Fruit fly (Drosophila melanogaster) whole organism, embryonic: Measurements from ENCODE around the gene AstCC.

Experiments used
- Ada2b ChIP-seq: fragments of 200-800 bp; sonication (Bioruptor generic); IDR thresholded peaks from 2 replicates; pipeline ENCODE4 v1.3.6; 2022; ENCODE audit warnings: missing biosample characterization, missing genetic modification characterization
- Blimp-1 ChIP-seq: fragments of 200-800 bp; sonication (Bioruptor generic); optimal IDR thresholded peaks from 3 replicates; lab custom pipeline; 2018; ENCODE audit warnings: missing biosample characterization, missing genetic modification characterization, mild to moderate bottlenecking, moderate library complexity, missing genetic modification reagents
- BtbVII ChIP-seq: fragments of 200-800 bp; sonication (Bioruptor generic); optimal IDR thresholded peaks from 3 replicates; lab custom pipeline; 2017; ENCODE audit warnings: missing biosample characterization, mild to moderate bottlenecking, missing genetic modification characterization
- CG10267 ChIP-seq: fragments of 200-800 bp; sonication (Bioruptor generic); optimal IDR thresholded peaks from 2 replicates; lab custom pipeline; 2018; ENCODE audit warnings: missing biosample characterization, mild to moderate bottlenecking, missing genetic modification characterization, moderate library complexity
- CG11247 ChIP-seq: fragments of 200-800 bp; sonication (Bioruptor generic); IDR thresholded peaks from 2 replicates; pipeline ENCODE4 v1.3.6; 2022; ENCODE audit warnings: missing biosample characterization, missing genetic modification characterization
- CG14014 ChIP-seq: fragments of 200-800 bp; sonication (Bioruptor generic); IDR thresholded peaks from 2 replicates; pipeline ENCODE4 v1.3.6; 2022; ENCODE audit warnings: missing biosample characterization, missing genetic modification characterization
- CG15601 ChIP-seq: fragments of 200-800 bp; sonication (Bioruptor generic); optimal IDR thresholded peaks from 3 replicates; lab custom pipeline; 2019; ENCODE audit warnings: missing biosample characterization, mild to moderate bottlenecking, missing genetic modification characterization, moderate library complexity
- CG16863 ChIP-seq: fragments of 200-800 bp; sonication (Bioruptor generic); optimal IDR thresholded peaks from 3 replicates; lab custom pipeline; 2016; ENCODE audit warnings: missing biosample characterization, missing genetic modification characterization
- CG17612 ChIP-seq: fragments of 200-800 bp; sonication (Bioruptor generic); IDR thresholded peaks from 2 replicates; pipeline ENCODE4 v1.3.6; 2022; ENCODE audit warnings: missing biosample characterization, missing genetic modification characterization
- CG17912 ChIP-seq: fragments of 200-800 bp; sonication (Bioruptor generic); optimal IDR thresholded peaks from 2 replicates; lab custom pipeline; 2018; ENCODE audit warnings: missing biosample characterization, mild to moderate bottlenecking, missing genetic modification characterization
- CG1792 ChIP-seq: fragments of 200-800 bp; sonication (Bioruptor generic); optimal IDR thresholded peaks from 2 replicates; lab custom pipeline; 2016; ENCODE audit warnings: missing biosample characterization, missing genetic modification characterization
- CG2120 ChIP-seq: fragments of 200-800 bp; sonication (Bioruptor generic); optimal IDR thresholded peaks from 3 replicates; lab custom pipeline; 2016; ENCODE audit warnings: missing biosample characterization, missing genetic modification characterization
- CG2889 ChIP-seq: fragments of 200-800 bp; sonication (Bioruptor generic); IDR thresholded peaks from 3 replicates; pipeline ENCODE4 v1.3.6; 2022; ENCODE audit warnings: missing biosample characterization, missing genetic modification characterization
- CG30431 ChIP-seq: fragments of 200-800 bp; sonication (Bioruptor generic); optimal IDR thresholded peaks from 2 replicates; lab custom pipeline; 2017; ENCODE audit warnings: missing biosample characterization, missing genetic modification characterization
- CG33557 ChIP-seq: fragments of 200-800 bp; sonication (Bioruptor generic); optimal IDR thresholded peaks from 2 replicates; lab custom pipeline; 2019; ENCODE audit warnings: missing biosample characterization, mild to moderate bottlenecking, missing genetic modification characterization, moderate library complexity
- CG4617 ChIP-seq: fragments of 200-800 bp; sonication (Bioruptor generic); optimal IDR thresholded peaks from 3 replicates; lab custom pipeline; 2016; ENCODE audit warnings: missing biosample characterization, missing genetic modification characterization, borderline replicate concordance
- CG5953 ChIP-seq: fragments of 200-800 bp; sonication (Bioruptor generic); IDR thresholded peaks from 2 replicates; pipeline ENCODE4 v1.3.6; 2022; ENCODE audit warnings: missing biosample characterization, missing genetic modification characterization
- CG6683 ChIP-seq: fragments of 200-800 bp; sonication (Bioruptor generic); optimal IDR thresholded peaks from 2 replicates; lab custom pipeline; 2017; ENCODE audit warnings: missing biosample characterization, mild to moderate bottlenecking, missing genetic modification characterization, missing genetic modification reagents
- CG7963 ChIP-seq: fragments of 200-800 bp; sonication (Bioruptor generic); IDR thresholded peaks from 3 replicates; pipeline ENCODE4 v1.3.6; 2022; ENCODE audit warnings: missing biosample characterization, missing genetic modification characterization; ENCODE audit not compliant: partially characterized antibody
- Dp ChIP-seq: fragments of 200-800 bp; sonication (Bioruptor generic); optimal IDR thresholded peaks from 2 replicates; lab custom pipeline; 2018; ENCODE audit warnings: missing biosample characterization, mild to moderate bottlenecking, missing genetic modification characterization, moderate library complexity
- Fer1 ChIP-seq: fragments of 200-800 bp; sonication (Bioruptor generic); optimal IDR thresholded peaks from 2 replicates; lab custom pipeline; 2017; ENCODE audit warnings: missing biosample characterization, mild to moderate bottlenecking, missing genetic modification characterization
- HHEX ChIP-seq: fragments of 200-800 bp; sonication (Bioruptor generic); optimal IDR thresholded peaks from 3 replicates; lab custom pipeline; 2017; ENCODE audit warnings: missing biosample characterization, mild to moderate bottlenecking, missing genetic modification characterization, missing genetic modification reagents
- HLH3B ChIP-seq: fragments of 200-800 bp; sonication (Bioruptor generic); IDR thresholded peaks from 2 replicates; pipeline ENCODE4 v1.3.6; 2022; ENCODE audit warnings: missing biosample characterization, missing genetic modification characterization
- Hmr ChIP-seq: fragments of 200-800 bp; sonication (Bioruptor generic); optimal IDR thresholded peaks from 3 replicates; lab custom pipeline; 2017; ENCODE audit warnings: mild to moderate bottlenecking, missing biosample characterization, missing genetic modification reagents, missing genetic modification characterization
- Myb ChIP-seq: fragments of 200-800 bp; sonication (Bioruptor generic); optimal IDR thresholded peaks from 2 replicates; lab custom pipeline; 2016; ENCODE audit warnings: missing biosample characterization, missing genetic modification characterization
- Scr ChIP-seq: fragments of 200-800 bp; sonication (Bioruptor generic); IDR thresholded peaks from 2 replicates; pipeline ENCODE4 v1.3.6; 2022; ENCODE audit warnings: missing biosample characterization, missing genetic modification characterization; ENCODE audit not compliant: partially characterized antibody
- Sox100B ChIP-seq: fragments of 200-800 bp; sonication (Bioruptor generic); optimal IDR thresholded peaks from 3 replicates; lab custom pipeline; 2018; ENCODE audit warnings: missing biosample characterization, mild to moderate bottlenecking, missing genetic modification characterization
- Trl ChIP-seq, 3 experiments: fragments of >200 bp in 2 of 3; fragments of 200-800 bp in 1 of 3; sonication (Bioruptor generic) in 1 of 3; optimal IDR thresholded peaks; 2 replicates in 1 of 3; 3 replicates in 2 of 3; lab custom pipeline; 2016 to 2017; ENCODE audit warnings: missing biosample characterization in 1 of 3, missing genetic modification characterization in 1 of 3
- Usf ChIP-seq: fragments of 200-800 bp; sonication (Bioruptor generic); optimal IDR thresholded peaks from 2 replicates; lab custom pipeline; 2017; ENCODE audit warnings: missing genotype, missing biosample characterization, missing genetic modification characterization
- ab ChIP-seq: fragments of 200-800 bp; sonication (Bioruptor generic); optimal IDR thresholded peaks from 2 replicates; lab custom pipeline; 2016; ENCODE audit warnings: missing biosample characterization, missing genetic modification characterization
- bigmax ChIP-seq: fragments of 200-800 bp; sonication (Bioruptor generic); optimal IDR thresholded peaks from 2 replicates; lab custom pipeline; 2018; ENCODE audit warnings: missing biosample characterization, mild to moderate bottlenecking, missing genetic modification characterization
- chinmo ChIP-seq: fragments of 200-800 bp; sonication (Bioruptor generic); IDR thresholded peaks from 4 replicates; pipeline ENCODE4 v1.3.6; 2022; ENCODE audit warnings: missing biosample characterization, missing genetic modification characterization; ENCODE audit not compliant: partially characterized antibody
- cwo ChIP-seq: fragments of 200-800 bp; sonication (Bioruptor generic); optimal IDR thresholded peaks from 3 replicates; lab custom pipeline; 2017; ENCODE audit warnings: missing biosample characterization, missing genetic modification characterization, mild to moderate bottlenecking, moderate library complexity, missing genetic modification reagents
- dysf ChIP-seq: fragments of 200-800 bp; sonication (Bioruptor generic); IDR thresholded peaks from 3 replicates; pipeline ENCODE4 v1.3.6; 2022; ENCODE audit warnings: missing biosample characterization, missing genetic modification characterization
- esg ChIP-seq: fragments of 200-800 bp; sonication (Bioruptor generic); conservative IDR thresholded peaks from 2 replicates; pipeline ENCODE4 v1.3.6; 2022; ENCODE audit warnings: missing biosample characterization, missing genetic modification characterization
- exex ChIP-seq: fragments of 200-800 bp; sonication (Bioruptor generic); optimal IDR thresholded peaks from 4 replicates; lab custom pipeline; 2018; ENCODE audit warnings: missing biosample characterization, mild to moderate bottlenecking, missing genetic modification characterization, moderate library complexity
- gem ChIP-seq: fragments of 200-800 bp; sonication (Bioruptor generic); optimal IDR thresholded peaks from 2 replicates; lab custom pipeline; 2019; ENCODE audit warnings: missing biosample characterization, mild to moderate bottlenecking, missing genetic modification characterization, moderate library complexity
- grau ChIP-seq: fragments of 200-800 bp; optimal IDR thresholded peaks from 3 replicates; lab custom pipeline; 2019; ENCODE audit warnings: missing biosample characterization, mild to moderate bottlenecking, missing genetic modification characterization, moderate library complexity
- ham ChIP-seq: fragments of 200-800 bp; sonication (Bioruptor generic); IDR thresholded peaks from 2 replicates; pipeline ENCODE4 v1.3.6; 2022; ENCODE audit warnings: missing biosample characterization, missing genetic modification characterization
- ken ChIP-seq: fragments of 200-800 bp; sonication (Bioruptor generic); IDR thresholded peaks from 3 replicates; pipeline ENCODE4 v1.3.6; 2022; ENCODE audit warnings: missing biosample characterization, missing genetic modification characterization
- lbe ChIP-seq: fragments of 200-800 bp; sonication (Bioruptor generic); optimal IDR thresholded peaks from 2 replicates; lab custom pipeline; 2016; ENCODE audit warnings: missing biosample characterization, mild to moderate bottlenecking, missing genetic modification characterization
- lola ChIP-seq, 3 experiments: fragments of >200 bp in 2 of 3; fragments of 200-800 bp in 1 of 3; sonication (Bioruptor generic) in 1 of 3; optimal IDR thresholded peaks; 2 replicates each; lab custom pipeline; 2017 to 2019; ENCODE audit warnings: missing biosample characterization in 3 of 3, missing genetic modification characterization in 3 of 3, mild to moderate bottlenecking in 1 of 3, moderate library complexity in 1 of 3
- odd ChIP-seq: fragments of 200-800 bp; sonication (Bioruptor generic); optimal IDR thresholded peaks from 2 replicates; lab custom pipeline; 2017; ENCODE audit warnings: missing biosample characterization, mild to moderate bottlenecking, missing genetic modification characterization
- onecut ChIP-seq: fragments of 200-800 bp; sonication (Bioruptor generic); IDR thresholded peaks from 2 replicates; pipeline ENCODE4 v1.3.6; 2022; ENCODE audit warnings: missing biosample characterization, missing genetic modification characterization
- ro ChIP-seq: fragments of 200-800 bp; sonication (Bioruptor generic); IDR thresholded peaks from 2 replicates; pipeline ENCODE4 v1.3.6; 2022; ENCODE audit warnings: missing biosample characterization, missing genetic modification characterization
- sens-2 ChIP-seq: fragments of 200-800 bp; sonication (Bioruptor generic); IDR thresholded peaks from 2 replicates; pipeline ENCODE4 v1.3.6; 2022; ENCODE audit warnings: missing biosample characterization, missing genetic modification characterization
- sima ChIP-seq: fragments of 200-800 bp; sonication (Bioruptor generic); optimal IDR thresholded peaks from 2 replicates; lab custom pipeline; 2016; ENCODE audit warnings: missing biosample characterization, missing genetic modification characterization
- slp2 ChIP-seq: fragments of 200-800 bp; sonication (Bioruptor generic); optimal IDR thresholded peaks from 2 replicates; lab custom pipeline; 2016; ENCODE audit warnings: missing biosample characterization, missing genetic modification characterization
- stc ChIP-seq: fragments of 200-800 bp; sonication (Bioruptor generic); IDR thresholded peaks from 2 replicates; pipeline ENCODE4 v1.3.6; 2022; ENCODE audit warnings: missing biosample characterization, missing genetic modification characterization
- yki ChIP-seq: fragments of >200 bp; optimal IDR thresholded peaks from 3 replicates; lab custom pipeline; 2018

AstCC gene

dm6 chr2L:11066887-11067459 is 18.1 kb downstream of the AstCC start, which contains the start of gene Samuel (continued):
- TF ChIP-seq gem (tag; lab: Kevin White, UChicago) (peak; percentile 25), Scr (GFP tag; lab: Robert Waterston, UW) (peak; percentile 22; the same call in 1 of the 2 replicates), CG17912 (GFP tag; lab: Kevin White, UChicago) (no peak), Blimp-1 (GFP tag; lab: Kevin White, UChicago) (no peak), Dp (GFP tag; lab: Kevin White, UChicago) (no peak), CG2889 (GFP tag; lab: Robert Waterston, UW) (peak; percentile 23; the same call in 1 of the 3 replicates), CG6683 (no peak), exex (tag; lab: Kevin White, UChicago) (peak; percentile 61), CG17612 (GFP tag; lab: Robert Waterston, UW) (no peak), chinmo (GFP tag; lab: Robert Waterston, UW) (peak; percentile 82; the same call in 3 of the 4 replicates), lbe (GFP tag; lab: Kevin White, UChicago) (peak; percentile 65), Myb (no peak), CG16863 (GFP tag; lab: Kevin White, UChicago) (no peak), ham (GFP tag; lab: Robert Waterston, UW) (no peak), CG30431 (GFP tag; lab: Kevin White, UChicago) (no peak), CG7963 (GFP tag; lab: Robert Waterston, UW) (0 out of 3 replicates have a peak, but pooled peaks have one; percentile 20), HHEX (GFP tag; lab: Kevin White, UChicago) (peak; percentile 11), Trl (optimal IDR thresholded peaks at IDR 0.05; lab: Kevin White, UChicago) (peak; percentile 91 to 93), Trl (GFP tag; optimal IDR thresholded peaks at IDR 0.05; lab: Kevin White, UChicago) (peak; percentile 20), CG4617 (GFP tag; lab: Kevin White, UChicago) (no peak), Hmr (GFP tag; lab: Kevin White, UChicago) (no peak), dysf (GFP tag; lab: Robert Waterston, UW) (no peak), Ada2b (no peak), grau (tag; lab: Kevin White, UChicago) (peak; percentile 22), Fer1 (no peak), sens-2 (peak; percentile 78), CG10267 (no peak), CG15601 (tag; lab: Kevin White, UChicago) (no peak), CG11247 (GFP tag; lab: Robert Waterston, UW) (no peak), HLH3B (GFP tag; lab: Robert Waterston, UW) (no peak), CG2120 (GFP tag; lab: Kevin White, UChicago) (peak; percentile 13), lola (GFP tag; optimal IDR thresholded peaks at IDR 0.05; lab: Kevin White, UChicago) (no peak), ken (no peak), sima (GFP tag; lab: Kevin White, UChicago) (no peak), CG14014 (GFP tag; lab: Robert Waterston, UW) (no peak), CG5953 (GFP tag; lab: Robert Waterston, UW) (no peak), ro (GFP tag; lab: Robert Waterston, UW) (no peak), yki (peak; percentile 39), Sox100B (GFP tag; lab: Kevin White, UChicago) (no peak), stc (GFP tag; lab: Robert Waterston, UW) (no peak), cwo (GFP tag; lab: Kevin White, UChicago) (peak; percentile 2), CG33557 (no peak), BtbVII (GFP tag; lab: Kevin White, UChicago) (peak; percentile 16), Usf (GFP tag; lab: Kevin White, UChicago) (no peak), ab (GFP tag; lab: Kevin White, UChicago) (no peak), onecut (GFP tag; lab: Robert Waterston, UW) (peak; percentile 50), bigmax (GFP tag; lab: Kevin White, UChicago) (peak; percentile 23), esg (GFP tag; lab: Robert Waterston, UW) (no peak), slp2 (no peak), CG1792 (GFP tag; lab: Kevin White, UChicago) (no peak), odd (peak; percentile 28)
